Worm (Caenorhabditis elegans): ENCODE measurements around the gene srw-14.

DNA sequence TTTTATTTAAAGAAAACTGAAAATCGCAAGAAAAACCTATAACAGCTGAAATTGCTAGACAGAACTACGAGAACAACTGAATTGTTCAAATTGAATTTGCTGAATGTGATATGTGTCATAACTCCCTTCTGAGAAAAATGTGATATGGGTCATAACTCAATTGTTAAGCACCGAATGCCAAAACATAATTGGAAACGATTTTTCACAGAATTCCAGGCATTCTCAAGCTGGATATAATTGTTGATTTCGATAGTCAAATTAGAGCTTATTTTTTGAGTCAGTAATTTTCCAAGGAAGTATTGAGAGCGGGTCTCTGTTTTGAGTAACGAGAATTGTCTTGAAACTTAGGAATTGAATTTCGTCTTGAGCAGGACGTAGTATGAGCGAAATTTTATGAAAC lies 43.9 kb upstream of the srw-14 start:
- TF ChIP-seq F10B5.3 (tag; optimal IDR thresholded peaks at IDR 0.05): no peak
- no peak for TF ChIP-seq daf-16 (GFP tag; optimal IDR thresholded peaks at IDR 0.05)
- TF ChIP-seq daf-16 (tag; optimal IDR thresholded peaks at IDR 0.05): no peak
- TF ChIP-seq tag-97 (GFP tag; IDR thresholded peaks at IDR 0.05): no peak
- no peak for TF ChIP-seq nhr-76 (tag; optimal IDR thresholded peaks at IDR 0.05)
- TF ChIP-seq ceh-82 (tag; optimal IDR thresholded peaks at IDR 0.05): no peak
- TF ChIP-seq nhr-28 (tag; optimal IDR thresholded peaks at IDR 0.05): no peak
- no peak for TF ChIP-seq madf-9 (GFP tag; conservative IDR thresholded peaks at IDR 0.05)
- no peak for TF ChIP-seq snpc-4 (tag; optimal IDR thresholded peaks at IDR 0.05)
- no peak for TF ChIP-seq nhr-10 (tag; optimal IDR thresholded peaks at IDR 0.05)
- no peak for TF ChIP-seq fkh-10 (GFP tag; optimal IDR thresholded peaks at IDR 0.05)
- no peak for TF ChIP-seq nhr-11 (tag; optimal IDR thresholded peaks at IDR 0.05)
- no peak for TF ChIP-seq mdl-1 (tag; optimal IDR thresholded peaks at IDR 0.05)
